Worm (Caenorhabditis elegans): Measurements from ENCODE around the gene K07D4.4.

The K07D4.4 gene

ce11 chrII:4042696-4043095, 10.5 kb upstream of the K07D4.4 start (continued):
- TF ChIP-seq Y75B8A.6 (GFP tag; IDR thresholded peaks at IDR 0.05) (0 out of 2 replicates have a peak, but pooled peaks have one; percentile 23), attf-4 (tag; optimal IDR thresholded peaks at IDR 0.05) (no peak), cey-2 (tag; optimal IDR thresholded peaks at IDR 0.05; ENCODE audit: borderline replicate concordance, insufficient read depth) (no peak), madf-5 (GFP tag; IDR thresholded peaks at IDR 0.05) (no peak), ceh-32 (tag; optimal IDR thresholded peaks at IDR 0.05; ENCODE audit: poor library complexity) (no peak), lim-7 (GFP tag; IDR thresholded peaks at IDR 0.05) (no peak), dmd-8 (GFP tag; IDR thresholded peaks at IDR 0.05) (0 out of 2 replicates have a peak, but pooled peaks have one; percentile 39), arid-1 (GFP tag; conservative IDR thresholded peaks at IDR 0.05) (0 out of 2 replicates have a peak, but pooled peaks have one; percentile 18)

- no peak for TF ChIP-seq zip-11 (GFP tag; IDR thresholded peaks at IDR 0.05)
- TF ChIP-seq ZK546.5 (tag; optimal IDR thresholded peaks at IDR 0.05), result no peak
- TF ChIP-seq unc-62 (GFP tag; optimal IDR thresholded peaks at IDR 0.05 in 1 of 2), result peak in 1 of 2 experiments; percentile 90
- no peak for TF ChIP-seq unc-62 (tag; optimal IDR thresholded peaks at IDR 0.05)
These were observed 7.9 kb upstream of the K07D4.4 start for ce11 chrII:4040066-4040465.

- TF ChIP-seq ztf-11 (tag; optimal IDR thresholded peaks at IDR 0.05), result no peak
- no peak for TF ChIP-seq duxl-1 (tag; optimal IDR thresholded peaks at IDR 0.05; ENCODE audit: poor library complexity)
- peak in 1 of 2 experiments; percentile 16 for TF ChIP-seq unc-62 (GFP tag; optimal IDR thresholded peaks at IDR 0.05 in 1 of 2)
- no peak for TF ChIP-seq unc-62 (tag; optimal IDR thresholded peaks at IDR 0.05)
- peak; percentile 32 for TF ChIP-seq set-16 (GFP tag; IDR thresholded peaks at IDR 0.05)
- TF ChIP-seq ceh-82 (tag; optimal IDR thresholded peaks at IDR 0.05), result no peak
- TF ChIP-seq unc-130 (GFP tag; optimal IDR thresholded peaks at IDR 0.05), result no peak
These were observed 6.3 kb upstream of the K07D4.4 start, which contains the start of gene pqn-48 for ce11 chrII:4038541-4038940. Gene pqn-48, plus strand, starts transcription at chrII:4038884.

ce11 chrII:4028276-4028675, 3.9 kb downstream of the K07D4.4 start, which contains the start of gene K07D4.9:
Gene K07D4.9, plus strand, starts transcription at chrII:4028576.
- TF ChIP-seq ZK337.2 (GFP tag; IDR thresholded peaks at IDR 0.05) (no peak), nhr-6 (tag; optimal IDR thresholded peaks at IDR 0.05) (no peak), nhr-25 (tag; optimal IDR thresholded peaks at IDR 0.05; ENCODE audit: borderline replicate concordance, insufficient read depth) (no peak), ceh-82 (tag; optimal IDR thresholded peaks at IDR 0.05) (no peak), aha-1 (tag) (no peak), dpl-1 (GFP tag; optimal IDR thresholded peaks at IDR 0.05) (no peak), madf-9 (GFP tag; conservative IDR thresholded peaks at IDR 0.05) (no peak), F37D6.2 (tag; optimal IDR thresholded peaks at IDR 0.05) (no peak), spr-1 (tag; optimal IDR thresholded peaks at IDR 0.05) (no peak), rbr-2 (tag; optimal IDR thresholded peaks at IDR 0.05) (no peak), Y105C5A.15 (GFP tag; IDR thresholded peaks at IDR 0.05) (no peak), zag-1 (tag; optimal IDR thresholded peaks at IDR 0.05) (no peak)

- no peak for TF ChIP-seq daf-8 (GFP tag; IDR thresholded peaks at IDR 0.05)
- no peak for TF ChIP-seq nhr-102 (tag; optimal IDR thresholded peaks at IDR 0.05)
- no peak for TF ChIP-seq dmd-8 (GFP tag; IDR thresholded peaks at IDR 0.05)
- TF ChIP-seq nhr-11 (tag; optimal IDR thresholded peaks at IDR 0.05), result no peak
- no peak for TF ChIP-seq daf-19 (GFP tag; conservative IDR thresholded peaks at IDR 0.05)
- no peak for TF ChIP-seq fkh-10 (GFP tag; optimal IDR thresholded peaks at IDR 0.05)
- TF ChIP-seq jun-1 (tag; optimal IDR thresholded peaks at IDR 0.05), result no peak
- no peak for TF ChIP-seq mdt-29 (GFP tag; IDR thresholded peaks at IDR 0.05)
- no peak for TF ChIP-seq T26A8.4 (GFP tag; IDR thresholded peaks at IDR 0.05)
- TF ChIP-seq lin-38 (GFP tag; IDR thresholded peaks at IDR 0.05), result no peak
- TF ChIP-seq mdl-1 (tag; optimal IDR thresholded peaks at IDR 0.05), result no peak
- no peak for TF ChIP-seq snpc-1.2 (GFP tag; IDR thresholded peaks at IDR 0.05)
- no peak for TF ChIP-seq tag-97 (GFP tag; IDR thresholded peaks at IDR 0.05)
- TF ChIP-seq zip-11 (GFP tag; IDR thresholded peaks at IDR 0.05), result no peak
- TF ChIP-seq ceh-28 (tag; optimal IDR thresholded peaks at IDR 0.05), result no peak
- TF ChIP-seq dve-1 (tag; optimal IDR thresholded peaks at IDR 0.05; ENCODE audit: insufficient read depth), result no peak
- TF ChIP-seq Y48G9A.11 (GFP tag; IDR thresholded peaks at IDR 0.05), result no peak
- no peak for TF ChIP-seq lin-15B (tag; optimal IDR thresholded peaks at IDR 0.05)
- no peak for TF ChIP-seq nhr-237 (tag; optimal IDR thresholded peaks at IDR 0.05)
These were observed 6.7 kb downstream of the K07D4.4 start, which contains the start of gene K07D4.5 for ce11 chrII:4025462-4025861. Gene K07D4.5, minus strand, starts transcription at chrII:4025562.
